Worm (Caenorhabditis elegans): ENCODE results near the gene str-115.

ce11 chrV:11308346-11308745 lies 39.5 kb downstream of the str-115 start, which contains the start of gene snf-11:
- TF ChIP-seq dmd-8 (GFP tag; IDR thresholded peaks at IDR 0.05) (no peak), F49E8.2 (tag; optimal IDR thresholded peaks at IDR 0.05; ENCODE audit: borderline replicate concordance) (no peak), skn-1 (tag; optimal IDR thresholded peaks at IDR 0.05) (no peak), ama-1 (optimal IDR thresholded peaks at IDR 0.05) (no peak), fkh-10 (GFP tag; optimal IDR thresholded peaks at IDR 0.05) (no peak), arid-1 (GFP tag; conservative IDR thresholded peaks at IDR 0.05) (no peak), lin-39 (tag; optimal IDR thresholded peaks at IDR 0.05) (no peak), daf-12 (tag; optimal IDR thresholded peaks at IDR 0.05) (no peak), jun-1 (tag; optimal IDR thresholded peaks at IDR 0.05) (no peak)

Measured in whole organism, L4 larva.